Fruit fly (Drosophila melanogaster) whole organism, prepupa: ENCODE measurements around the gene Wdr24.

Source experiments
- Blimp-1 ChIP-seq: fragments of 200-800 bp; sonication (Bioruptor generic); optimal IDR thresholded peaks from 3 replicates; lab custom pipeline; 2017; ENCODE audit warnings: missing biosample characterization, missing genetic modification characterization, mild to moderate bottlenecking, moderate library complexity, missing genetic modification reagents
- CG10631 ChIP-seq: fragments of 200-800 bp; sonication (Bioruptor generic); optimal IDR thresholded peaks from 2 replicates; lab custom pipeline; 2016; ENCODE audit warnings: missing biosample characterization, missing genetic modification characterization
- CG11294 ChIP-seq: fragments of 200-800 bp; sonication (Bioruptor generic); IDR thresholded peaks from 2 replicates; pipeline ENCODE4 v1.3.6; 2022; ENCODE audit warnings: missing biosample characterization, missing genetic modification characterization
- CG11762 ChIP-seq: fragments of 200-800 bp; sonication (Bioruptor generic); optimal IDR thresholded peaks from 3 replicates; lab custom pipeline; 2016; ENCODE audit warnings: missing biosample characterization, missing genetic modification characterization; ENCODE audit not compliant: insufficient read depth
- CG11902 ChIP-seq: fragments of 200-800 bp; sonication (Bioruptor generic); optimal IDR thresholded peaks from 3 replicates; lab custom pipeline; 2016; ENCODE audit warnings: missing biosample characterization, missing genetic modification characterization
- CG3032 ChIP-seq: fragments of 200-800 bp; optimal IDR thresholded peaks from 2 replicates; lab custom pipeline; 2019; ENCODE audit warnings: missing biosample characterization, mild to moderate bottlenecking, missing genetic modification characterization, moderate library complexity
- CG31627 ChIP-seq: fragments of 200-800 bp; sonication (Bioruptor generic); optimal IDR thresholded peaks from 3 replicates; lab custom pipeline; 2016; ENCODE audit warnings: missing biosample characterization, missing genetic modification characterization
- CG34406 ChIP-seq: fragments of 200-800 bp; sonication (Bioruptor generic); optimal IDR thresholded peaks from 3 replicates; lab custom pipeline; 2016; ENCODE audit warnings: missing biosample characterization, missing genetic modification characterization
- CG6163 ChIP-seq: fragments of 200-800 bp; sonication (Bioruptor generic); IDR thresholded peaks from 3 replicates; pipeline ENCODE4 v1.3.6; 2022; ENCODE audit warnings: missing biosample characterization, missing genetic modification characterization
- CG6276 ChIP-seq: fragments of 200-800 bp; sonication (Bioruptor generic); optimal IDR thresholded peaks from 2 replicates; lab custom pipeline; 2017; ENCODE audit warnings: missing biosample characterization, mild to moderate bottlenecking, missing genetic modification characterization
- CG6792 ChIP-seq: fragments of 200-800 bp; sonication (Bioruptor generic); optimal IDR thresholded peaks from 3 replicates; lab custom pipeline; 2016; ENCODE audit warnings: missing biosample characterization, missing genetic modification characterization
- CG6808 ChIP-seq: fragments of 200-800 bp; sonication (Bioruptor generic); optimal IDR thresholded peaks from 3 replicates; lab custom pipeline; 2017; ENCODE audit warnings: missing biosample characterization, missing genetic modification characterization, mild to moderate bottlenecking, moderate library complexity, missing genetic modification reagents
- CG6854 ChIP-seq: fragments of 200-800 bp; sonication (Bioruptor generic); optimal IDR thresholded peaks from 2 replicates; lab custom pipeline; 2017; ENCODE audit warnings: missing biosample characterization, mild to moderate bottlenecking, missing genetic modification characterization
- CG8119 ChIP-seq: fragments of 200-800 bp; sonication (Bioruptor generic); IDR thresholded peaks from 3 replicates; pipeline ENCODE4 v1.3.6; 2022; ENCODE audit warnings: missing biosample characterization, missing genetic modification characterization
- CG8632 ChIP-seq: fragments of 200-800 bp; sonication (Bioruptor generic); optimal IDR thresholded peaks from 3 replicates; lab custom pipeline; 2016; ENCODE audit warnings: missing biosample characterization, missing genetic modification characterization
- Eip78C ChIP-seq: fragments of 200-800 bp; sonication (Bioruptor generic); peaks from one replicate; lab custom pipeline; 2016; ENCODE audit warnings: missing biosample characterization, missing genetic modification characterization
- Eip93F ChIP-seq: fragments of 200-800 bp; sonication (Bioruptor generic); optimal IDR thresholded peaks from 2 replicates; lab custom pipeline; 2016; ENCODE audit warnings: missing biosample characterization, mild to moderate bottlenecking, missing genetic modification characterization
- Ets21C ChIP-seq: fragments of 200-800 bp; sonication (Bioruptor generic); optimal IDR thresholded peaks from 3 replicates; lab custom pipeline; 2016; ENCODE audit warnings: missing biosample characterization, missing genetic modification characterization
- Ets96B ChIP-seq: fragments of 200-800 bp; optimal IDR thresholded peaks from 2 replicates; lab custom pipeline; 2019; ENCODE audit warnings: missing biosample characterization, mild to moderate bottlenecking, missing genetic modification characterization, moderate library complexity
- Hr38 ChIP-seq: sonication (Bioruptor generic); optimal IDR thresholded peaks from 2 replicates; lab custom pipeline; 2016; ENCODE audit warnings: missing biosample characterization, missing genetic modification characterization
- Hr39 ChIP-seq: fragments of 200-800 bp; sonication (Bioruptor generic); optimal IDR thresholded peaks from 2 replicates; lab custom pipeline; 2016; ENCODE audit warnings: missing biosample characterization, missing genetic modification characterization
- Hr4 ChIP-seq: fragments of 200-800 bp; sonication (Bioruptor generic); optimal IDR thresholded peaks from 3 replicates; lab custom pipeline; 2016; ENCODE audit warnings: missing biosample characterization, missing genetic modification characterization
- Lpt ChIP-seq: fragments of 200-800 bp; sonication (Bioruptor generic); optimal IDR thresholded peaks from 3 replicates; lab custom pipeline; 2016; ENCODE audit warnings: missing biosample characterization, missing genetic modification characterization
- OdsH ChIP-seq: fragments of 200-800 bp; sonication (Bioruptor generic); optimal IDR thresholded peaks from 3 replicates; lab custom pipeline; 2016; ENCODE audit warnings: missing biosample characterization, missing genetic modification characterization
- Smox ChIP-seq: fragments of 200-800 bp; sonication (Bioruptor generic); optimal IDR thresholded peaks from 3 replicates; lab custom pipeline; 2016; ENCODE audit warnings: missing biosample characterization, missing genetic modification characterization
- Sox102F ChIP-seq: fragments of 200-800 bp; sonication (Bioruptor generic); optimal IDR thresholded peaks from 2 replicates; lab custom pipeline; 2016; ENCODE audit warnings: missing biosample characterization, mild to moderate bottlenecking, missing genetic modification characterization
- Sox14 ChIP-seq: fragments of 200-800 bp; sonication (Bioruptor generic); optimal IDR thresholded peaks from 3 replicates; lab custom pipeline; 2016; ENCODE audit warnings: missing biosample characterization, missing genetic modification characterization
- Sox15 ChIP-seq: fragments of 200-800 bp; sonication (Bioruptor generic); optimal IDR thresholded peaks from 3 replicates; lab custom pipeline; 2016; ENCODE audit warnings: missing biosample characterization, missing genetic modification characterization
- achi ChIP-seq: fragments of 200-800 bp; sonication (Bioruptor generic); optimal IDR thresholded peaks from 3 replicates; lab custom pipeline; 2016; ENCODE audit warnings: missing biosample characterization, missing genetic modification characterization
- cyc ChIP-seq: fragments of 200-800 bp; sonication (Bioruptor generic); optimal IDR thresholded peaks from 3 replicates; lab custom pipeline; 2016; ENCODE audit warnings: missing biosample characterization, missing genetic modification characterization
- dsx ChIP-seq: fragments of 200-800 bp; optimal IDR thresholded peaks from 3 replicates; lab custom pipeline; 2019; ENCODE audit warnings: missing biosample characterization, mild to moderate bottlenecking, missing genetic modification characterization, moderate library complexity; ENCODE audit not compliant: poor library complexity, severe bottlenecking
- esn ChIP-seq: fragments of 200-800 bp; sonication (Bioruptor generic); optimal IDR thresholded peaks from 2 replicates; lab custom pipeline; 2016; ENCODE audit warnings: missing biosample characterization, mild to moderate bottlenecking, missing genetic modification characterization, moderate library complexity
- fd59A ChIP-seq: fragments of 200-800 bp; sonication (Bioruptor generic); optimal IDR thresholded peaks from 2 replicates; lab custom pipeline; 2017; ENCODE audit warnings: missing biosample characterization, mild to moderate bottlenecking, missing genetic modification characterization, missing genetic modification reagents
- fkh ChIP-seq: fragments of 200-800 bp; sonication (Bioruptor generic); optimal IDR thresholded peaks from 3 replicates; lab custom pipeline; 2017; ENCODE audit warnings: missing biosample characterization, mild to moderate bottlenecking, missing genetic modification characterization, moderate library complexity
- lz ChIP-seq: fragments of 200-800 bp; sonication (Bioruptor generic); optimal IDR thresholded peaks from 3 replicates; lab custom pipeline; 2016; ENCODE audit warnings: missing biosample characterization, missing genetic modification characterization
- pdm3 ChIP-seq: fragments of 200-800 bp; sonication (Bioruptor generic); optimal IDR thresholded peaks from 3 replicates; lab custom pipeline; 2016; ENCODE audit warnings: missing biosample characterization, missing genetic modification characterization
- salr ChIP-seq, 2 experiments: fragments of 200-800 bp; sonication (Bioruptor generic); optimal IDR thresholded peaks; 3 replicates each; lab custom pipeline; 2016 to 2018; ENCODE audit warnings: missing biosample characterization in 2 of 2, missing genetic modification characterization in 2 of 2, mild to moderate bottlenecking in 1 of 2
- spab ChIP-seq: fragments of 200-800 bp; sonication (Bioruptor generic); optimal IDR thresholded peaks from 2 replicates; lab custom pipeline; 2017; ENCODE audit warnings: missing biosample characterization, mild to moderate bottlenecking, missing genetic modification characterization, missing genetic modification reagents
- ss ChIP-seq, 2 experiments: fragments of 200-800 bp; sonication (Bioruptor generic); optimal IDR thresholded peaks; 2 replicates in 1 of 2; 3 replicates in 1 of 2; lab custom pipeline; 2017 to 2018; ENCODE audit warnings: mild to moderate bottlenecking in 2 of 2, missing biosample characterization in 2 of 2, missing genetic modification characterization in 2 of 2, moderate library complexity in 1 of 2
- svp ChIP-seq: fragments of 200-800 bp; sonication (Bioruptor generic); peaks from one replicate; lab custom pipeline; 2016; ENCODE audit warnings: missing biosample characterization, missing genetic modification characterization
- topi ChIP-seq: fragments of 200-800 bp; sonication (Bioruptor generic); optimal IDR thresholded peaks from 3 replicates; lab custom pipeline; 2016; ENCODE audit warnings: missing biosample characterization, missing genetic modification characterization
- vri ChIP-seq: fragments of 200-800 bp; sonication (Bioruptor generic); optimal IDR thresholded peaks from 3 replicates; lab custom pipeline; 2016; ENCODE audit warnings: missing biosample characterization, mild to moderate bottlenecking, missing genetic modification characterization

The Wdr24 gene

DNA sequence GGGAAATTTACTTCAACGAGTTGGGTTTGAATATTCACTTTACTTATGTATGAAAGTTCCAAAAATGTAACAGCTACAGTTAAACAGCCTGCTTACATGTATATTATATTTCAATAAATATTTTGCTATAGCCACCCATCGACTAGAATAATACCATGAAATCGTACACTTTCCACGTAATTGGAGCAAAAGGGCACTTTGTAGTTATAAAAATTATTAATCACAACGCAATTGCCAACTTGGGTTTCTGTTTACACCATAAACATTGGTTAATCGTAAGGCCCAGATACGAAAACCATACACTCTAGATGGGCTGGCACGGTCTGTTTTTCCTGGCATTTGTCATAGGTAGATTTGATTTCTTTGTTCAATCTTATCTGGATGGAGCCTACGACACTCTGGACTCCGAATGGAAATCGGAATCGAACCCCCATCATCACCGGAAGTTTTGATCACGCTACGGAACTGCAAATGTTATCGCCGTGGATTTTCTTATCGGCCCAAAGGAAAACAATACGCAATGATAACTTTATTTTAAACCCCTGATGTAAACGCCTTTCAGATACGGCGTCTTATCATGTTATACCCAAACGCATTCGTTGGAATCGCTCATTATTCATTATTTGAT, 35.6 kb upstream of the Wdr24 start, which contains the start of gene fig:
Gene fig, minus strand, starts transcription at position 51 of the 628 bp plus-strand sequence.
- TF ChIP-seq salr (GFP tag; optimal IDR thresholded peaks at IDR 0.05; lab: Kevin White, UChicago) (no peak), spab (no peak), Ets21C (GFP tag; lab: Kevin White, UChicago) (no peak), CG6854 (GFP tag; lab: Kevin White, UChicago) (no peak), vri (GFP tag; lab: Kevin White, UChicago) (peak; percentile 82), Eip93F (peak; percentile 82), CG8632 (no peak), Smox (GFP tag; lab: Kevin White, UChicago) (no peak), Sox15 (GFP tag; lab: Kevin White, UChicago) (no peak), CG3032 (tag; lab: Kevin White, UChicago) (no peak), CG6163 (GFP tag; lab: Robert Waterston, UW) (no peak), fd59A (GFP tag; lab: Kevin White, UChicago) (no peak), Sox14 (GFP tag; lab: Kevin White, UChicago) (peak; percentile 13), Eip78C (GFP tag; lab: Kevin White, UChicago) (peak; percentile 6), OdsH (GFP tag; lab: Kevin White, UChicago) (no peak), fkh (peak; percentile 39), Lpt (GFP tag; lab: Kevin White, UChicago) (no peak), esn (GFP tag; lab: Kevin White, UChicago) (no peak), ss (GFP tag; optimal IDR thresholded peaks at IDR 0.05; lab: Kevin White, UChicago) (peak in 1 of 2 experiments; percentile 19), achi (no peak), CG11902 (GFP tag; lab: Kevin White, UChicago) (no peak), CG31627 (GFP tag; lab: Kevin White, UChicago) (no peak)

DNA sequence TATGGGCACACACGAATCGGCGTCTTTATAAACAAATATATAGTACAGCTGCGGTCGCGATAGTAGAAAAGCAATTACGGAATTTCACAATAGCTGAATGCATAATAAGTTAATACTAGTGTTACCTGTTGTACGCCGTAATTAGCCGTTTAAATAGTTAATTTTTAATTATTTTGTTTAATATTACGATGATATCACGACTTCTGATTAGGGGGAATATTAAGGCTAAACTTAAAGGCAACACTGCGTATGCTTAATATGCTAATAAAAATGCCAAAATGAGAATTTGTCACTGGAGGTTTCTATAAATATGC, 34.0 kb upstream of the Wdr24 start:
- TF ChIP-seq fkh (peak; percentile 50), vri (GFP tag; lab: Kevin White, UChicago) (peak; percentile 0), CG8119 (GFP tag; lab: Robert Waterston, UW) (no peak), Eip78C (GFP tag; lab: Kevin White, UChicago) (peak; percentile 30)

DNA sequence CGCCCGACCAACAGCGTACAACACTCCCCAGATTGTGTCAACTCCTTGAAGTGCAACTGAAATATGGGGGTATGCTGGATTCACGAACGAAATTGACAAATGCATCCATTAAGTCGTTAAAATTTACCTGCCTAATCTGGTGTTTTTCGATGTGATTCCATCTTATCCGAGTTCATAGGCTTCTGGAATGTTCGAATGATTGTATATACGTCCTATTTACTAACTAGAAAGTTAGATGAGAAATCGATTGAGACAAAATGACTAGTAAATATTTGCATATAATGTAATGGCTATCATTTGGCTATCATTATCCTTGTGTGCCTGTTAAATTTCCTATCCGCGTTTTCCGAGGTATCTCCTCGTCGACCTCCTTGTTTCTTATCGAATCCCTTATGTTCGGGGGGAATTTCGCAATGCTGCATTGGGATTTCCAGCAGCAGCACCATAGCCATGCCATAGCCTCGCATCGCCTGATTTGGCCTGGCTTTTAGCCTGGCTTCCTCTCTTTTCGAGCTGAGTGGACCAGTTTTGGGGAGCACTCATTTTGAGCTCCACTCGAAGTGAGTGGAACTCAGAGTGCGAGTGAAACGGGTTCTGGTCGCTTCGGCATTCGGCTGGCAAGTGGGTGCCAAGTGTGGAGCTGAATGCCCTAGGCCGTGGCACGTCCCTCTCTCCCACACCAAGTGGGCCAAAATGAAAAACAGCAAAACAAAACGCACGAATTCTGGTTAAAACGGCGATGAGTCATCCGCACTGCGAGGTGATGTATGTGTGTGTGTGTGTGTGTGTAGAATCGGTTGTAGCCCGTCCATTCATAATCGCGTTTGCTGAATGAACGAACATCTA, 33.5 kb upstream of the Wdr24 start:
- peak; percentile 63 for TF ChIP-seq pdm3 (GFP tag; lab: Kevin White, UChicago)
- peak; percentile 26 for TF ChIP-seq vri (GFP tag; lab: Kevin White, UChicago)
- peak; percentile 80 for TF ChIP-seq esn (GFP tag; lab: Kevin White, UChicago)
- TF ChIP-seq topi (GFP tag; lab: Kevin White, UChicago): peak; percentile 76
- peak; percentile 39 for TF ChIP-seq Hr4 (GFP tag; lab: Kevin White, UChicago)
- peak; percentile 36 for TF ChIP-seq Blimp-1 (GFP tag; lab: Kevin White, UChicago)
- TF ChIP-seq Sox14 (GFP tag; lab: Kevin White, UChicago): peak; percentile 69
- TF ChIP-seq OdsH (GFP tag; lab: Kevin White, UChicago): peak; percentile 64
- TF ChIP-seq CG6276 (GFP tag; lab: Kevin White, UChicago): no peak
- peak; percentile 60 for TF ChIP-seq Sox102F (GFP tag; lab: Kevin White, UChicago)
- TF ChIP-seq spab: peak; percentile 34
- peak; percentile 45 for TF ChIP-seq CG6792 (GFP tag; lab: Kevin White, UChicago)
- peak; percentile 55 for TF ChIP-seq CG34406 (GFP tag; lab: Kevin White, UChicago)
- peak; percentile 3 for TF ChIP-seq CG11762 (GFP tag; lab: Kevin White, UChicago)
- peak; percentile 23 for TF ChIP-seq Sox15 (GFP tag; lab: Kevin White, UChicago)
- peak; percentile 74 for TF ChIP-seq lz (GFP tag; lab: Kevin White, UChicago)
- TF ChIP-seq Ets96B (tag; lab: Kevin White, UChicago): peak; percentile 47
- peak; percentile 76 for TF ChIP-seq Hr39 (GFP tag; lab: Kevin White, UChicago)
- peak; percentile 51 for TF ChIP-seq Ets21C (GFP tag; lab: Kevin White, UChicago)
- TF ChIP-seq CG6854 (GFP tag; lab: Kevin White, UChicago): no peak
- peak; percentile 63 for TF ChIP-seq CG10631 (GFP tag; lab: Kevin White, UChicago)
- peak; percentile 56 for TF ChIP-seq achi
- TF ChIP-seq CG11294 (GFP tag; lab: Robert Waterston, UW): no peak
- peak; percentile 67 for TF ChIP-seq CG6808
- TF ChIP-seq Eip93F: no peak
- TF ChIP-seq fkh: no peak
- TF ChIP-seq CG6163 (GFP tag; lab: Robert Waterston, UW): peak; percentile 53; the same call in 2 of the 3 replicates
- TF ChIP-seq svp (GFP tag; lab: Kevin White, UChicago): peak; percentile 83
- peak; percentile 20 for TF ChIP-seq dsx (GFP tag; lab: Kevin White, UChicago)
- peak; percentile 56 for TF ChIP-seq CG3032 (tag; lab: Kevin White, UChicago)
- TF ChIP-seq CG31627 (GFP tag; lab: Kevin White, UChicago): peak; percentile 65
- TF ChIP-seq Hr38: no peak
- peak; percentile 54 for TF ChIP-seq cyc (GFP tag; lab: Kevin White, UChicago)
- TF ChIP-seq Smox (GFP tag; lab: Kevin White, UChicago): peak; percentile 65
